Fruit fly (Drosophila melanogaster) whole organism, embryonic: ENCODE measurements around the gene PLCXD.

Source experiments
- Atf3 ChIP-seq: fragments of 200-800 bp; sonication (Bioruptor generic); optimal IDR thresholded peaks from 3 replicates; lab custom pipeline; 2016; ENCODE audit warnings: missing biosample characterization, missing genetic modification characterization
- Blimp-1 ChIP-seq: fragments of 200-800 bp; sonication (Bioruptor generic); optimal IDR thresholded peaks from 3 replicates; lab custom pipeline; 2018; ENCODE audit warnings: missing biosample characterization, missing genetic modification characterization, mild to moderate bottlenecking, moderate library complexity, missing genetic modification reagents
- CG10462 ChIP-seq: fragments of 200-800 bp; sonication (Bioruptor generic); optimal IDR thresholded peaks from 2 replicates; lab custom pipeline; 2016; ENCODE audit warnings: missing biosample characterization, missing genetic modification characterization
- CG13775 ChIP-seq: fragments of 200-800 bp; sonication (Bioruptor generic); optimal IDR thresholded peaks from 3 replicates; lab custom pipeline; 2017; ENCODE audit warnings: missing biosample characterization, mild to moderate bottlenecking, missing genetic modification characterization
- CG14710 ChIP-seq: fragments of 200-800 bp; sonication (Bioruptor generic); optimal IDR thresholded peaks from 3 replicates; lab custom pipeline; 2019; ENCODE audit warnings: missing biosample characterization, mild to moderate bottlenecking, missing genetic modification characterization, moderate library complexity
- CG1602 ChIP-seq: fragments of 200-800 bp; sonication (Bioruptor generic); optimal IDR thresholded peaks from 3 replicates; lab custom pipeline; 2016; ENCODE audit warnings: missing biosample characterization, missing genetic modification characterization
- CG16863 ChIP-seq: fragments of 200-800 bp; sonication (Bioruptor generic); optimal IDR thresholded peaks from 3 replicates; lab custom pipeline; 2016; ENCODE audit warnings: missing biosample characterization, missing genetic modification characterization
- CG18476 ChIP-seq: fragments of 200-800 bp; sonication (Bioruptor generic); optimal IDR thresholded peaks from 2 replicates; lab custom pipeline; 2016; ENCODE audit warnings: missing biosample characterization, mild to moderate bottlenecking, missing genetic modification characterization
- CG18619 ChIP-seq: fragments of 200-800 bp; sonication (Bioruptor generic); optimal IDR thresholded peaks from 3 replicates; lab custom pipeline; 2017; ENCODE audit warnings: missing biosample characterization, mild to moderate bottlenecking, missing genetic modification characterization
- CG2889 ChIP-seq: fragments of 200-800 bp; sonication (Bioruptor generic); IDR thresholded peaks from 3 replicates; pipeline ENCODE4 v1.3.6; 2022; ENCODE audit warnings: missing biosample characterization, missing genetic modification characterization
- CG31365 ChIP-seq: fragments of 200-800 bp; sonication (Bioruptor generic); optimal IDR thresholded peaks from 2 replicates; lab custom pipeline; 2018; ENCODE audit warnings: missing biosample characterization, mild to moderate bottlenecking, missing genetic modification characterization
- CG34422 ChIP-seq: fragments of 200-800 bp; sonication (Bioruptor generic); IDR thresholded peaks from 3 replicates; pipeline ENCODE4 v1.3.6; 2022; ENCODE audit warnings: missing biosample characterization, missing genetic modification characterization
- CG6175 ChIP-seq: fragments of 200-800 bp; sonication (Bioruptor generic); IDR thresholded peaks from 3 replicates; pipeline ENCODE4 v1.3.6; 2022; ENCODE audit warnings: missing biosample characterization, missing genetic modification characterization
- CG6254 ChIP-seq: fragments of 200-800 bp; sonication (Bioruptor generic); optimal IDR thresholded peaks from 3 replicates; lab custom pipeline; 2017; ENCODE audit warnings: mild to moderate bottlenecking, missing biosample characterization, missing genetic modification reagents, missing genetic modification characterization
- CG6765 ChIP-seq: fragments of 200-800 bp; sonication (Bioruptor generic); optimal IDR thresholded peaks from 3 replicates; lab custom pipeline; 2017; ENCODE audit warnings: missing biosample characterization, mild to moderate bottlenecking, missing genetic modification characterization
- CG7556 ChIP-seq: fragments of 200-800 bp; sonication (Bioruptor generic); optimal IDR thresholded peaks from 2 replicates; lab custom pipeline; 2017; ENCODE audit warnings: missing biosample characterization, mild to moderate bottlenecking, missing genetic modification characterization
- CG8478 ChIP-seq: fragments of >200 bp; optimal IDR thresholded peaks from 2 replicates; lab custom pipeline; 2018
- CG8944 ChIP-seq: fragments of 200-800 bp; sonication (Bioruptor generic); optimal IDR thresholded peaks from 3 replicates; lab custom pipeline; 2016; ENCODE audit warnings: missing biosample characterization, missing genetic modification characterization
- Dek ChIP-seq: fragments of 200-800 bp; sonication (Bioruptor generic); optimal IDR thresholded peaks from 3 replicates; lab custom pipeline; 2019; ENCODE audit warnings: missing biosample characterization, mild to moderate bottlenecking, missing genetic modification characterization, moderate library complexity
- HLH3B ChIP-seq: fragments of 200-800 bp; sonication (Bioruptor generic); IDR thresholded peaks from 2 replicates; pipeline ENCODE4 v1.3.6; 2022; ENCODE audit warnings: missing biosample characterization, missing genetic modification characterization
- Hand ChIP-seq: fragments of 200-800 bp; sonication (Bioruptor generic); optimal IDR thresholded peaks from 2 replicates; lab custom pipeline; 2017; ENCODE audit warnings: mild to moderate bottlenecking, missing biosample characterization, missing genetic modification reagents, missing genetic modification characterization
- HmgD ChIP-seq: fragments of 200-800 bp; sonication (Bioruptor generic); optimal IDR thresholded peaks from 3 replicates; lab custom pipeline; 2016; ENCODE audit warnings: missing biosample characterization, missing genetic modification characterization
- Hsf ChIP-seq: fragments of 200-800 bp; sonication (Bioruptor generic); optimal IDR thresholded peaks from 3 replicates; lab custom pipeline; 2016; ENCODE audit warnings: missing biosample characterization, missing genetic modification characterization
- MBD-R2 ChIP-seq: fragments of 200-800 bp; sonication (Bioruptor generic); IDR thresholded peaks from 2 replicates; pipeline ENCODE4 v1.3.6; 2022; ENCODE audit warnings: missing biosample characterization, missing genetic modification characterization
- Max ChIP-seq: fragments of 200-800 bp; sonication (Bioruptor generic); optimal IDR thresholded peaks from 2 replicates; lab custom pipeline; 2016; ENCODE audit warnings: missing biosample characterization, mild to moderate bottlenecking, missing genetic modification characterization
- Ssrp ChIP-seq: fragments of 200-800 bp; sonication (Bioruptor generic); optimal IDR thresholded peaks from 2 replicates; lab custom pipeline; 2018; ENCODE audit warnings: missing biosample characterization, mild to moderate bottlenecking, missing genetic modification characterization, moderate library complexity
- Stat92E ChIP-seq, 3 experiments: fragments of >200 bp in 2 of 3; fragments of 200-800 bp in 1 of 3; sonication (Bioruptor generic) in 1 of 3; optimal IDR thresholded peaks; 2 replicates each; lab custom pipeline; 2017 to 2019; ENCODE audit warnings: missing biosample characterization in 3 of 3, missing genetic modification characterization in 3 of 3, mild to moderate bottlenecking in 1 of 3, moderate library complexity in 1 of 3
- Tbp ChIP-seq: fragments of >200 bp; optimal IDR thresholded peaks from 2 replicates; lab custom pipeline; 2018; ENCODE audit warnings: missing biosample characterization, missing genetic modification characterization
- ab ChIP-seq: fragments of 200-800 bp; sonication (Bioruptor generic); optimal IDR thresholded peaks from 2 replicates; lab custom pipeline; 2016; ENCODE audit warnings: missing biosample characterization, missing genetic modification characterization
- ap ChIP-seq: fragments of 200-800 bp; sonication (Bioruptor generic); IDR thresholded peaks from 2 replicates; pipeline ENCODE4 v1.3.6; 2022; ENCODE audit warnings: missing biosample characterization, missing genetic modification characterization
- dm ChIP-seq: fragments of 200-800 bp; sonication (Bioruptor generic); optimal IDR thresholded peaks from 3 replicates; lab custom pipeline; 2016; ENCODE audit warnings: missing biosample characterization, missing genetic modification characterization
- emc ChIP-seq: fragments of 200-800 bp; sonication (Bioruptor generic); optimal IDR thresholded peaks from 2 replicates; lab custom pipeline; 2016; ENCODE audit warnings: missing biosample characterization, missing genetic modification characterization
- eve ChIP-seq, 2 experiments: fragments of >200 bp; optimal IDR thresholded peaks; 2 replicates each; lab custom pipeline; 2017; ENCODE audit warnings: missing biosample characterization in 2 of 2, missing genetic modification characterization in 2 of 2
- ewg ChIP-seq: fragments of 200-800 bp; sonication (Bioruptor generic); optimal IDR thresholded peaks from 3 replicates; lab custom pipeline; 2017; ENCODE audit warnings: mild to moderate bottlenecking, missing biosample characterization, missing genetic modification reagents, missing genetic modification characterization
- gce ChIP-seq: fragments of 200-800 bp; sonication (Bioruptor generic); IDR thresholded peaks from 3 replicates; pipeline ENCODE4 v1.3.6; 2022; ENCODE audit warnings: missing biosample characterization, missing genetic modification characterization
- insv ChIP-seq, 2 experiments: fragments of 200-800 bp; sonication (Bioruptor generic); optimal IDR thresholded peaks; 3 replicates each; lab custom pipeline; 2016 to 2018; ENCODE audit warnings: missing biosample characterization in 2 of 2, missing genetic modification characterization in 2 of 2
- jing ChIP-seq: fragments of 200-800 bp; sonication (Bioruptor generic); optimal IDR thresholded peaks from 2 replicates; lab custom pipeline; 2018; ENCODE audit warnings: missing biosample characterization, mild to moderate bottlenecking, missing genetic modification characterization
- lilli ChIP-seq: fragments of 200-800 bp; sonication (Bioruptor generic); optimal IDR thresholded peaks from 3 replicates; lab custom pipeline; 2016; ENCODE audit warnings: missing biosample characterization, missing genetic modification characterization
- luna ChIP-seq: fragments of 200-800 bp; sonication (Bioruptor generic); optimal IDR thresholded peaks from 2 replicates; lab custom pipeline; 2016; ENCODE audit warnings: missing biosample characterization, missing genetic modification characterization
- nom ChIP-seq: fragments of 200-800 bp; sonication (Bioruptor generic); optimal IDR thresholded peaks from 2 replicates; lab custom pipeline; 2017; ENCODE audit warnings: missing biosample characterization, missing genetic modification characterization, mild to moderate bottlenecking, moderate library complexity, missing genetic modification reagents
- oc ChIP-seq: fragments of 200-800 bp; sonication (Bioruptor generic); optimal IDR thresholded peaks from 2 replicates; lab custom pipeline; 2018; ENCODE audit warnings: missing biosample characterization, mild to moderate bottlenecking, missing genetic modification characterization, moderate library complexity
- odd ChIP-seq: fragments of 200-800 bp; sonication (Bioruptor generic); optimal IDR thresholded peaks from 2 replicates; lab custom pipeline; 2017; ENCODE audit warnings: missing biosample characterization, mild to moderate bottlenecking, missing genetic modification characterization
- ranshi ChIP-seq: fragments of 200-800 bp; sonication (Bioruptor generic); IDR thresholded peaks from 2 replicates; pipeline ENCODE4 v1.3.6; 2022; ENCODE audit warnings: missing biosample characterization, missing genetic modification characterization
- repo ChIP-seq: fragments of 200-800 bp; sonication (Bioruptor generic); optimal IDR thresholded peaks from 2 replicates; lab custom pipeline; 2016; ENCODE audit warnings: missing biosample characterization, missing genetic modification characterization
- sqz ChIP-seq: fragments of 200-800 bp; sonication (Bioruptor generic); optimal IDR thresholded peaks from 3 replicates; lab custom pipeline; 2018; ENCODE audit warnings: missing biosample characterization, mild to moderate bottlenecking, missing genetic modification characterization
- stc ChIP-seq: fragments of 200-800 bp; sonication (Bioruptor generic); IDR thresholded peaks from 2 replicates; pipeline ENCODE4 v1.3.6; 2022; ENCODE audit warnings: missing biosample characterization, missing genetic modification characterization
- sug ChIP-seq: fragments of 200-800 bp; optimal IDR thresholded peaks from 2 replicates; lab custom pipeline; 2019; ENCODE audit warnings: missing biosample characterization, mild to moderate bottlenecking, missing genetic modification characterization, moderate library complexity
- toy ChIP-seq: fragments of 200-800 bp; sonication (Bioruptor generic); IDR thresholded peaks from 2 replicates; pipeline ENCODE4 v1.3.6; 2022; ENCODE audit warnings: missing biosample characterization, missing genetic modification characterization
- zen ChIP-seq: fragments of 200-800 bp; sonication (Bioruptor generic); optimal IDR thresholded peaks from 3 replicates; lab custom pipeline; 2018; ENCODE audit warnings: missing biosample characterization, mild to moderate bottlenecking, missing genetic modification characterization, moderate library complexity
- zfh2 ChIP-seq: fragments of 200-800 bp; sonication (Bioruptor generic); optimal IDR thresholded peaks from 2 replicates; lab custom pipeline; 2016; ENCODE audit warnings: missing biosample characterization, missing genetic modification characterization

PLCXD gene

dm6 chr2L:12010877-12011666, 38.1 kb upstream of the PLCXD start (continued):
- peak; percentile 94 for TF ChIP-seq CG18619
- TF ChIP-seq odd, result peak; percentile 50
- TF ChIP-seq Blimp-1 (GFP tag; lab: Kevin White, UChicago), result peak; percentile 64
- TF ChIP-seq jing (GFP tag; lab: Kevin White, UChicago), result no peak
- TF ChIP-seq sug (tag; lab: Kevin White, UChicago), result peak; percentile 45
- TF ChIP-seq CG7556 (GFP tag; lab: Kevin White, UChicago), result peak; percentile 95
- no peak for TF ChIP-seq HLH3B (GFP tag; lab: Robert Waterston, UW)
- no peak for TF ChIP-seq emc
- peak; percentile 92 for TF ChIP-seq Hand (GFP tag; lab: Kevin White, UChicago)
- peak; percentile 59 for TF ChIP-seq CG8944 (GFP tag; lab: Kevin White, UChicago)
- TF ChIP-seq Atf3, result peak; percentile 53
- peak; percentile 90 for TF ChIP-seq CG1602 (GFP tag; lab: Kevin White, UChicago)
- peak; percentile 93 for TF ChIP-seq Dek
- peak; percentile 81 for TF ChIP-seq zfh2 (GFP tag; lab: Kevin White, UChicago)
- peak; percentile 67 for TF ChIP-seq CG31365 (tag; lab: Kevin White, UChicago)
- peak; percentile 93 for TF ChIP-seq lilli (GFP tag; lab: Kevin White, UChicago)
- TF ChIP-seq CG6175 (GFP tag; lab: Robert Waterston, UW), result no peak
- TF ChIP-seq gce (GFP tag; lab: Robert Waterston, UW), result no peak
- TF ChIP-seq ewg (GFP tag; lab: Kevin White, UChicago), result peak; percentile 80
- TF ChIP-seq CG8478 (lab: Kevin White, UChicago), result peak; percentile 92
- no peak for TF ChIP-seq HmgD
- no peak for TF ChIP-seq eve (GFP tag; optimal IDR thresholded peaks at IDR 0.05; lab: Kevin White, UChicago)
- TF ChIP-seq MBD-R2, result no peak
- peak; percentile 92 for TF ChIP-seq zen
- peak; percentile 4 for TF ChIP-seq repo (GFP tag; lab: Kevin White, UChicago)
- TF ChIP-seq ranshi (GFP tag; lab: Robert Waterston, UW), result no peak
- TF ChIP-seq CG13775 (GFP tag; lab: Kevin White, UChicago), result peak; percentile 87
- TF ChIP-seq ab (GFP tag; lab: Kevin White, UChicago), result peak; percentile 37
- peak; percentile 93 for TF ChIP-seq nom
- no peak for TF ChIP-seq oc
- TF ChIP-seq CG34422, result no peak
- peak; percentile 74 for TF ChIP-seq CG16863 (GFP tag; lab: Kevin White, UChicago)
- TF ChIP-seq luna, result no peak
- TF ChIP-seq Hsf (GFP tag; lab: Kevin White, UChicago), result peak; percentile 86
- peak; percentile 59 for TF ChIP-seq sqz
- TF ChIP-seq Ssrp (tag; lab: Kevin White, UChicago), result peak; percentile 90
- peak; percentile 87 for TF ChIP-seq CG6765 (GFP tag; lab: Kevin White, UChicago)
- TF ChIP-seq toy (GFP tag; lab: Robert Waterston, UW), result no peak
- TF ChIP-seq Max (GFP tag; lab: Kevin White, UChicago), result peak; percentile 84
- no peak for TF ChIP-seq Tbp (GFP tag; lab: Kevin White, UChicago)
- TF ChIP-seq CG10462, result peak; percentile 38
- TF ChIP-seq CG14710 (tag; lab: Kevin White, UChicago), result peak; percentile 86
- TF ChIP-seq CG18476, result peak; percentile 87
- TF ChIP-seq stc (GFP tag; lab: Robert Waterston, UW), result no peak
- no peak for TF ChIP-seq ap (GFP tag; lab: Robert Waterston, UW)
- peak; percentile 0 to 57 for TF ChIP-seq insv (GFP tag; optimal IDR thresholded peaks at IDR 0.05; lab: Kevin White, UChicago)
- no peak for TF ChIP-seq CG2889 (GFP tag; lab: Robert Waterston, UW)
- TF ChIP-seq Stat92E (GFP tag; optimal IDR thresholded peaks at IDR 0.05; lab: Kevin White, UChicago), result no peak
- peak; percentile 45 for TF ChIP-seq dm (GFP tag; lab: Kevin White, UChicago)
- TF ChIP-seq CG6254 (GFP tag; lab: Kevin White, UChicago), result peak; percentile 64
